Worm (Caenorhabditis elegans) whole organism, L4 larva: ENCODE measurements around the gene atf-4.

Experiments
- F10B5.3 ChIP-seq: sonication (generic microtip); optimal IDR thresholded peaks from 2 replicates; lab custom pipeline; 2016; ENCODE audit warnings: mild to moderate bottlenecking, missing genetic modification characterization, missing compliant biosample characterization
- F37D6.2 ChIP-seq: sonication (generic microtip); optimal IDR thresholded peaks from 2 replicates; lab custom pipeline; 2016; ENCODE audit warnings: mild to moderate bottlenecking, missing genetic modification characterization, missing compliant biosample characterization
- F44E2.7 ChIP-seq: fragments of 200-800 bp; sonication (Bioruptor generic); IDR thresholded peaks from 2 replicates; pipeline ENCODE4 v2.1.2; 2022; ENCODE audit warnings: missing genetic modification characterization, missing compliant biosample characterization
- Y105C5A.15 ChIP-seq: fragments of 200-800 bp; sonication (Bioruptor generic); IDR thresholded peaks from 2 replicates; pipeline ENCODE4 v1.3.6; 2022; ENCODE audit warnings: missing genetic modification characterization, missing compliant biosample characterization
- aha-1 ChIP-seq: fragments of 150-350 bp; peaks from one replicate; lab custom pipeline; 2014; ENCODE audit warnings: missing biosample characterization, missing genetic modification characterization
- arid-1 ChIP-seq: fragments of 200-800 bp; sonication (Bioruptor generic); conservative IDR thresholded peaks from 2 replicates; pipeline ENCODE4 v1.3.6; 2022; ENCODE audit warnings: missing genetic modification reagents, missing genetic modification characterization, missing compliant biosample characterization
- ceh-62 ChIP-seq: sonication (generic microtip); optimal IDR thresholded peaks from 2 replicates; lab custom pipeline; 2017; ENCODE audit warnings: missing biosample characterization, missing genetic modification characterization
- daf-16 ChIP-seq, 3 experiments: sonication (generic microtip); optimal IDR thresholded peaks; 2 replicates each; lab custom pipeline; 2016 to 2017; ENCODE audit warnings: missing genetic modification characterization in 3 of 3, missing genetic modification reagents in 3 of 3, mild to moderate bottlenecking in 2 of 3, missing compliant biosample characterization in 2 of 3, missing biosample characterization in 1 of 3, moderate library complexity in 1 of 3
- dmd-6 ChIP-seq: fragments of 200-800 bp; sonication (Bioruptor generic); IDR thresholded peaks from 2 replicates; pipeline ENCODE4 v1.3.6; 2022; ENCODE audit warnings: missing genetic modification reagents, missing genetic modification characterization, missing compliant biosample characterization
- lin-15B ChIP-seq: fragments of 150-350 bp; sonication (generic microtip); optimal IDR thresholded peaks from 3 replicates; lab custom pipeline; 2014; ENCODE audit warnings: missing biosample characterization, missing genetic modification characterization
- mdt-29 ChIP-seq: fragments of 200-800 bp; sonication (Bioruptor generic); IDR thresholded peaks from 2 replicates; pipeline ENCODE4 v1.3.6; 2022; ENCODE audit warnings: missing genetic modification reagents, missing genetic modification characterization, missing compliant biosample characterization
- nhr-102 ChIP-seq: sonication (generic microtip); optimal IDR thresholded peaks from 2 replicates; lab custom pipeline; 2016; ENCODE audit warnings: mild to moderate bottlenecking, missing genetic modification characterization, moderate library complexity, missing compliant biosample characterization
- nhr-41 ChIP-seq: fragments of 200-800 bp; sonication (Bioruptor generic); IDR thresholded peaks from 2 replicates; pipeline ENCODE4 v1.3.6; 2022; ENCODE audit warnings: missing genetic modification reagents, missing genetic modification characterization, missing compliant biosample characterization
- nhr-42 ChIP-seq: fragments of 200-800 bp; sonication (Bioruptor generic); IDR thresholded peaks from 2 replicates; pipeline ENCODE4 v1.3.6; 2022; ENCODE audit warnings: missing genetic modification characterization, missing compliant biosample characterization
- php-3 ChIP-seq: fragments of 200-800 bp; sonication (Bioruptor generic); IDR thresholded peaks from 2 replicates; pipeline ENCODE4 v1.3.6; 2022; ENCODE audit warnings: missing genetic modification reagents, missing genetic modification characterization, missing compliant biosample characterization
- tag-97 ChIP-seq: fragments of 200-800 bp; sonication (Bioruptor generic); IDR thresholded peaks from 2 replicates; pipeline ENCODE4 v1.3.6; 2022; ENCODE audit warnings: missing genetic modification characterization, missing compliant biosample characterization
- unc-62 ChIP-seq, 3 experiments: fragments of 150-350 bp in 1 of 3; sonication (generic microtip); optimal IDR thresholded peaks in 2 of 3; peaks in 1 of 3; 1 replicate in 1 of 3; 2 replicates in 2 of 3; lab custom pipeline; 2014 to 2017; ENCODE audit warnings: missing biosample characterization in 3 of 3, missing genetic modification characterization in 3 of 3, missing genetic modification reagents in 3 of 3, missing genotype in 1 of 3

Gene atf-4

ce11 chrX:14761021-14761420 is 49.6 kb downstream of the atf-4 start, which contains the start of gene C05G5.5:
Gene C05G5.5 (minus strand): TSS chrX:14761121.
- no peak for TF ChIP-seq ceh-62
- TF ChIP-seq, all 104 proteins: peak for 0

ce11 chrX:14760166-14760565 is 50.4 kb downstream of the atf-4 start:
- peak; percentile 89 for TF ChIP-seq aha-1 (tag; lab: Kevin White, UChicago)
- TF ChIP-seq php-3, result no peak
- no peak for TF ChIP-seq lin-15B
- no peak for TF ChIP-seq nhr-42 (GFP tag; lab: Robert Waterston, UW)
- TF ChIP-seq nhr-41 (GFP tag; lab: Robert Waterston, UW), result no peak
- TF ChIP-seq unc-62 (GFP tag; optimal IDR thresholded peaks at IDR 0.05 in 1 of 2; lab: Kevin White, UChicago), result peak in 1 of 2 experiments; percentile 68
- no peak for TF ChIP-seq unc-62 (tag; optimal IDR thresholded peaks at IDR 0.05; lab: Kevin White, UChicago)
- TF ChIP-seq F37D6.2, result no peak
- no peak for TF ChIP-seq mdt-29 (GFP tag; lab: Robert Waterston, UW)
- TF ChIP-seq, all 104 proteins: peak for 2

ce11 chrX:14759549-14759948 is 51.1 kb downstream of the atf-4 start:
- TF ChIP-seq F44E2.7 (GFP tag; lab: Robert Waterston, UW) (no peak), dmd-6 (GFP tag; lab: Robert Waterston, UW) (no peak), Y105C5A.15 (GFP tag; lab: Robert Waterston, UW) (no peak), nhr-102 (no peak), daf-16 (GFP tag; optimal IDR thresholded peaks at IDR 0.05; lab: Kevin White, UChicago) (no peak), daf-16 (tag; optimal IDR thresholded peaks at IDR 0.05; lab: Kevin White, UChicago) (no peak), tag-97 (no peak), arid-1 (GFP tag; lab: Robert Waterston, UW) (no peak), F10B5.3 (tag; lab: Kevin White, UChicago) (no peak)
